Worm (Caenorhabditis elegans) whole organism, L2 larva: ENCODE results near the gene spp-26.

Source experiments
- C34F6.9 ChIP-seq: fragments of 150-350 bp; optimal IDR thresholded peaks from 2 replicates; lab custom pipeline; 2014; ENCODE audit warnings: missing biosample characterization, missing genetic modification characterization
- F13H6.1 ChIP-seq: sonication (generic microtip); optimal IDR thresholded peaks from 2 replicates; lab custom pipeline; 2016; ENCODE audit warnings: missing genetic modification characterization, missing compliant biosample characterization
- R02D3.7 ChIP-seq: fragments of 150-350 bp; optimal IDR thresholded peaks from 2 replicates; lab custom pipeline; 2014; ENCODE audit warnings: missing biosample characterization, missing genetic modification characterization
- Y55F3AM.14 ChIP-seq: fragments of 200-800 bp; sonication (Bioruptor generic); optimal IDR thresholded peaks from 2 replicates; lab custom pipeline; 2018; ENCODE audit warnings: mild to moderate bottlenecking, missing genetic modification characterization, missing compliant biosample characterization
- ama-1 ChIP-seq: fragments of 150-350 bp; optimal IDR thresholded peaks from 2 replicates; lab custom pipeline; 2018; ENCODE audit warnings: inconsistent platforms
- blmp-1 ChIP-seq: sonication (generic microtip); optimal IDR thresholded peaks from 2 replicates; lab custom pipeline; 2017; ENCODE audit warnings: missing genetic modification characterization, mild to moderate bottlenecking, missing compliant biosample characterization, antibody characterized with exemption, moderate library complexity; ENCODE audit not compliant: insufficient read depth
- crh-2 ChIP-seq: sonication (generic microtip); optimal IDR thresholded peaks from 2 replicates; lab custom pipeline; 2017; ENCODE audit warnings: missing biosample characterization, missing genetic modification characterization
- dmd-4 ChIP-seq: sonication (generic microtip); optimal IDR thresholded peaks from 2 replicates; lab custom pipeline; 2017; ENCODE audit warnings: missing biosample characterization, missing genetic modification characterization
- egl-27 ChIP-seq: sonication (generic microtip); optimal IDR thresholded peaks from 3 replicates; lab custom pipeline; 2017; ENCODE audit warnings: missing biosample characterization, missing genetic modification reagents, missing genetic modification characterization
- elt-3 ChIP-seq: sonication (generic microtip); optimal IDR thresholded peaks from 2 replicates; lab custom pipeline; 2017; ENCODE audit warnings: missing biosample characterization, missing genetic modification characterization
- fos-1 ChIP-seq: fragments of 150-350 bp; optimal IDR thresholded peaks from 2 replicates; lab custom pipeline; 2014; ENCODE audit warnings: missing biosample characterization, missing genetic modification characterization
- lin-11 ChIP-seq: fragments of 150-350 bp; sonication (generic microtip); optimal IDR thresholded peaks from 2 replicates; lab custom pipeline; 2014; ENCODE audit warnings: missing biosample characterization, missing genetic modification characterization, inconsistent platforms, mixed read lengths
- lin-13 ChIP-seq: fragments of 150-350 bp; optimal IDR thresholded peaks from 2 replicates; lab custom pipeline; 2014; ENCODE audit warnings: missing biosample characterization, missing genetic modification reagents, missing genetic modification characterization
- lsy-2 ChIP-seq, 2 experiments: fragments of 150-350 bp in 1 of 2; sonication (generic microtip) in 1 of 2; optimal IDR thresholded peaks; 2 replicates each; lab custom pipeline; 2014 to 2017; ENCODE audit warnings: missing biosample characterization in 2 of 2, missing genetic modification characterization in 2 of 2
- mbf-1 ChIP-seq: sonication (generic microtip); optimal IDR thresholded peaks from 2 replicates; lab custom pipeline; 2017; ENCODE audit warnings: missing biosample characterization, missing genetic modification characterization
- mdl-1 ChIP-seq, 2 experiments: fragments of 150-350 bp in 1 of 2; sonication (generic microtip) in 1 of 2; optimal IDR thresholded peaks; 2 replicates each; lab custom pipeline; 2017; ENCODE audit warnings: missing biosample characterization in 2 of 2, missing genetic modification characterization in 2 of 2
- nhr-129 ChIP-seq: fragments of 150-350 bp; optimal IDR thresholded peaks from 2 replicates; lab custom pipeline; 2014; ENCODE audit warnings: missing biosample characterization, missing genetic modification characterization
- nhr-21 ChIP-seq: fragments of 150-350 bp; optimal IDR thresholded peaks from 2 replicates; lab custom pipeline; 2014; ENCODE audit warnings: missing biosample characterization, missing genetic modification characterization
- nhr-23 ChIP-seq: fragments of 150-350 bp; optimal IDR thresholded peaks from 2 replicates; lab custom pipeline; 2014; ENCODE audit warnings: missing biosample characterization, missing genetic modification reagents, missing genetic modification characterization
- nhr-237 ChIP-seq: fragments of 150-350 bp; optimal IDR thresholded peaks from 2 replicates; lab custom pipeline; 2014; ENCODE audit warnings: missing biosample characterization, missing genetic modification characterization
- nhr-25 ChIP-seq: fragments of 150-350 bp; sonication (generic microtip); optimal IDR thresholded peaks from 3 replicates; lab custom pipeline; 2014; ENCODE audit warnings: missing biosample characterization, missing genetic modification characterization
- nhr-6 ChIP-seq: fragments of 150-350 bp; optimal IDR thresholded peaks from 2 replicates; lab custom pipeline; 2014; ENCODE audit warnings: missing biosample characterization, missing genetic modification characterization
- nhr-77 ChIP-seq: fragments of 150-350 bp; optimal IDR thresholded peaks from 2 replicates; lab custom pipeline; 2014; ENCODE audit warnings: missing biosample characterization, missing genetic modification characterization
- sem-4 ChIP-seq: fragments of 150-350 bp; optimal IDR thresholded peaks from 2 replicates; lab custom pipeline; 2014; ENCODE audit warnings: missing biosample characterization, missing genetic modification reagents, missing genetic modification characterization
- skn-1 ChIP-seq: sonication (generic microtip); optimal IDR thresholded peaks from 2 replicates; lab custom pipeline; 2017; ENCODE audit warnings: missing biosample characterization, missing genetic modification characterization
- sma-3 ChIP-seq: sonication (generic microtip); optimal IDR thresholded peaks from 2 replicates; lab custom pipeline; 2016; ENCODE audit warnings: missing genetic modification reagents, missing genetic modification characterization, missing compliant biosample characterization
- sma-9 ChIP-seq, 2 experiments: fragments of 150-350 bp in 1 of 2; sonication (generic microtip) in 1 of 2; optimal IDR thresholded peaks; 2 replicates each; lab custom pipeline; 2014 to 2016; ENCODE audit warnings: missing genetic modification characterization in 2 of 2, mild to moderate bottlenecking in 1 of 2, missing biosample characterization in 1 of 2, missing compliant biosample characterization in 1 of 2, missing genetic modification reagents in 1 of 2, moderate library complexity in 1 of 2
- snpc-4 ChIP-seq: fragments of 150-350 bp; optimal IDR thresholded peaks from 2 replicates; lab custom pipeline; 2014; ENCODE audit warnings: missing biosample characterization, missing genetic modification characterization
- unc-55 ChIP-seq: fragments of 150-350 bp; sonication (generic microtip); optimal IDR thresholded peaks from 3 replicates; lab custom pipeline; 2014; ENCODE audit warnings: missing biosample characterization, missing genetic modification reagents, missing genetic modification characterization
- unc-62 ChIP-seq: fragments of 150-350 bp; optimal IDR thresholded peaks from 2 replicates; lab custom pipeline; 2014; ENCODE audit warnings: missing biosample characterization, missing genetic modification reagents, missing genetic modification characterization
- zag-1 ChIP-seq: fragments of 150-350 bp; optimal IDR thresholded peaks from 2 replicates; lab custom pipeline; 2014; ENCODE audit warnings: missing biosample characterization, missing genetic modification characterization
- ztf-11 ChIP-seq: sonication (generic microtip); optimal IDR thresholded peaks from 2 replicates; lab custom pipeline; 2017; ENCODE audit warnings: missing biosample characterization, missing genetic modification characterization
- ztf-4 ChIP-seq: fragments of 150-350 bp; optimal IDR thresholded peaks from 2 replicates; lab custom pipeline; 2014; ENCODE audit warnings: missing biosample characterization, missing genetic modification characterization

spp-26 gene

ce11 chrV:6517305-6518224 lies 41.4 kb downstream of the spp-26 start:
- peak; percentile 96 for TF ChIP-seq blmp-1 (tag; lab: Kevin White, UChicago)
- TF ChIP-seq snpc-4 (tag; lab: Kevin White, UChicago) = no peak
- no peak for TF ChIP-seq unc-62 (GFP tag; lab: Kevin White, UChicago)
- TF ChIP-seq lsy-2 (tag; optimal IDR thresholded peaks at IDR 0.05; lab: Kevin White, UChicago) = peak in 1 of 2 experiments; percentile 46
- peak; percentile 89 for TF ChIP-seq sma-9 (GFP tag; optimal IDR thresholded peaks at IDR 0.05; lab: Kevin White, UChicago)
- TF ChIP-seq sma-9 (tag; optimal IDR thresholded peaks at IDR 0.05; lab: Kevin White, UChicago) = no peak
- no peak for TF ChIP-seq egl-27 (tag; lab: Kevin White, UChicago)
- peak; percentile 16 for TF ChIP-seq ama-1 (lab: Kevin White, UChicago)
- no peak for TF ChIP-seq ztf-11 (tag; lab: Kevin White, UChicago)
- peak; percentile 86 for TF ChIP-seq nhr-129 (tag; lab: Kevin White, UChicago)
- peak; percentile 32 for TF ChIP-seq sma-3 (GFP tag; lab: Kevin White, UChicago)
- peak; percentile 60 for TF ChIP-seq F13H6.1 (tag; lab: Kevin White, UChicago)
- TF ChIP-seq R02D3.7 (tag; lab: Kevin White, UChicago) = no peak
- TF ChIP-seq crh-2 (tag; lab: Kevin White, UChicago) = peak; percentile 81
- TF ChIP-seq Y55F3AM.14 (GFP tag; lab: Kevin White, UChicago) = peak; percentile 30
- peak; percentile 71 for TF ChIP-seq C34F6.9 (tag; lab: Kevin White, UChicago)
- no peak for TF ChIP-seq dmd-4 (tag; lab: Kevin White, UChicago)
- peak; percentile 75 for TF ChIP-seq fos-1 (tag; lab: Kevin White, UChicago)
- no peak for TF ChIP-seq mbf-1 (tag; lab: Kevin White, UChicago)
- TF ChIP-seq lin-13 (GFP tag; lab: Kevin White, UChicago) = no peak
- TF ChIP-seq nhr-21 (tag; lab: Kevin White, UChicago) = peak; percentile 72
- TF ChIP-seq zag-1 (tag; lab: Kevin White, UChicago) = no peak
- peak; percentile 74 for TF ChIP-seq nhr-25
- no peak for TF ChIP-seq nhr-77 (tag; lab: Kevin White, UChicago)
- TF ChIP-seq sem-4 (tag; lab: Kevin White, UChicago) = peak; percentile 45
- peak in 1 of 2 experiments; percentile 50 for TF ChIP-seq mdl-1 (tag; optimal IDR thresholded peaks at IDR 0.05; lab: Kevin White, UChicago)
- no peak for TF ChIP-seq nhr-23 (tag; lab: Kevin White, UChicago)
- TF ChIP-seq ztf-4 = no peak
- no peak for TF ChIP-seq lin-11
- no peak for TF ChIP-seq skn-1
- peak; percentile 32 for TF ChIP-seq nhr-6

- TF ChIP-seq nhr-25 = no peak
- TF ChIP-seq elt-3 (tag; lab: Kevin White, UChicago) = no peak
- TF ChIP-seq sma-9 (GFP tag; optimal IDR thresholded peaks at IDR 0.05; lab: Kevin White, UChicago) = peak; percentile 10
- TF ChIP-seq sma-9 (tag; optimal IDR thresholded peaks at IDR 0.05; lab: Kevin White, UChicago) = no peak
- TF ChIP-seq unc-55 (GFP tag; lab: Kevin White, UChicago) = peak; percentile 67
- TF ChIP-seq, all 48 proteins: peak for 2
Observed at ce11 chrV:6516491-6517304, 42.3 kb downstream of the spp-26 start, which contains the start of gene mdh-1. Gene mdh-1, minus strand, starts transcription at chrV:6516526.

- TF ChIP-seq nhr-25 (no peak), nhr-129 (tag; lab: Kevin White, UChicago) (no peak), unc-55 (GFP tag; lab: Kevin White, UChicago) (no peak), elt-3 (tag; lab: Kevin White, UChicago) (no peak), skn-1 (no peak), unc-62 (GFP tag; lab: Kevin White, UChicago) (no peak), nhr-237 (tag; lab: Kevin White, UChicago) (no peak), crh-2 (tag; lab: Kevin White, UChicago) (no peak)
- TF ChIP-seq, all 48 proteins: peak for 0
Observed at ce11 chrV:6515344-6515743, 43.7 kb downstream of the spp-26 start.
